Worm (Caenorhabditis elegans): ENCODE measurements around the gene cct-7.

DNA sequence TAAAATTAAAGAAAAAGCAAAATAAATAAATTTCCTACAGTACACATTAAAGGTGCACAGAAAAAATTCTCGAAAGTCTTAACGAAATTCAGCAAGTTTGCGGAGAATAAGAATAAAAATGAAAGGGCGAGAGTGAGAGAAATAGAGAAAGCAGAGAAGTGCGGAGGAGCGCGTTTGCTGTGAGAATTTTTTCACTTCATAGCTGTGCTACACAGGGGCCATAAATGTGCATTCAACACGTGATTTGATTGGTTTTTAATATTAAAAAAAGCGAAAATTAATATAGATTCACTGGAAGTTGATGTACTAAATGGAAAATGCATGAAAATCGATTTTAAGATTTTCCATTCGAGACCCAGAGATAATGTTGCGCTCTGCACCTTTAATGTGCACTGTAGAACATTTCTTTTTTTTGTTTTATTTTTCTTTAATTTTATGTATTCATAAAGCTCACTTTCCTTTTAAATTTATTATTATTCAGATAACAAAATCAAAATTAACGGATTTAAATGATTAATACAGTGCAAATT is 46.0 kb downstream of the cct-7 start, which contains the start of gene Y32G9A.2:
- TF ChIP-seq ref-1 (GFP tag; conservative IDR thresholded peaks at IDR 0.05) (no peak), cog-1 (tag; optimal IDR thresholded peaks at IDR 0.05) (no peak), klf-2 (GFP tag; conservative IDR thresholded peaks at IDR 0.05) (no peak), flt-1 (GFP tag; IDR thresholded peaks at IDR 0.05) (no peak), ztf-23 (GFP tag; IDR thresholded peaks at IDR 0.05) (no peak), med-1 (GFP tag; optimal IDR thresholded peaks at IDR 0.05; ENCODE audit: insufficient read depth) (no peak), tab-1 (GFP tag; IDR thresholded peaks at IDR 0.05) (no peak), ztf-29 (GFP tag; IDR thresholded peaks at IDR 0.05) (no peak), T22C8.4 (GFP tag; IDR thresholded peaks at IDR 0.05) (no peak)
